Fruit fly (Drosophila melanogaster): ENCODE results near the gene Cyp4e3.

The Cyp4e3 gene

DNA sequence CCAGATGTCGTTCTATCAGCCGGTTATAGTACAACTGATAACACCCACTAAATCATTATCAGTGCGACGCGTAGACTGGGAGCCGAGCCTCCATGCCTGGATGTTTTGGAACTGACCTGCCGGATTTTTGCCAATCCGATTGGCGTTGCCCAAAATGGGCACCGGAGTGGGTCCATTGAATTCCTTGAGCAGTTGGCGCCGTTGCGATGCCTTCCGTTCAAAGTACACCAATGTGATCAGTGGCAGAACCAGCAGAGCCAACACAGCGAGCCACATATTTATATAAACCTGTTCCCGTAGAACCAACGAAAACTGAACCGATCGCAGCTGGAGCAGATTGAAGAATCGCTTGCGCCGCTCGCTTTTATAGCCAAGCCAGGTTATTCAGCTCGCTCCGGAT lies at the start of gene Cyp4e3:
Gene Cyp4e3, minus strand, starts transcription at position 327 of the 400 bp plus-strand sequence.
- no peak for TF ChIP-seq CG17801 (GFP tag; optimal IDR thresholded peaks at IDR 0.05; ENCODE audit: partially characterized antibody)

DNA sequence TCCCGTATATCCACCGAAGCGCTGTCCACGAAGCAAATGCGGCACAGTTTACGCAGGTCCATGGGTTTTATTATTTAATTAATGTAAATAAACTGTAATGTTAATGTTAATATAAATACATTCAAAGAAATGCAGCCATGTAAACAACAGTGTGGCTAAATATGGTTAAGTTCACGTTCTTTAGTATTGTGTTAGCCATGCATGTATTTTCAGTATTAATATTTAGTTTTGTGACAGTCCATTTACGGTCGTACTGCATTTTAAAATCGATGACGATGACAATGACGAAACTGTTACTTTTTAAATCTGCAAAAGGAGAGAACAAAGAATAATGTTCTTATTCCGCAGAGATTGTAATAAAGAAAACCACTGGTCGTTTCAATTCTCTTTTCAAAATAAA lies 43.1 kb upstream of the Cyp4e3 start, which contains the start of gene CG13123:
Gene CG13123, minus strand, starts transcription at position 163 of the 400 bp plus-strand sequence.
- no peak for TF ChIP-seq CG17801 (GFP tag; optimal IDR thresholded peaks at IDR 0.05; ENCODE audit: partially characterized antibody)

DNA sequence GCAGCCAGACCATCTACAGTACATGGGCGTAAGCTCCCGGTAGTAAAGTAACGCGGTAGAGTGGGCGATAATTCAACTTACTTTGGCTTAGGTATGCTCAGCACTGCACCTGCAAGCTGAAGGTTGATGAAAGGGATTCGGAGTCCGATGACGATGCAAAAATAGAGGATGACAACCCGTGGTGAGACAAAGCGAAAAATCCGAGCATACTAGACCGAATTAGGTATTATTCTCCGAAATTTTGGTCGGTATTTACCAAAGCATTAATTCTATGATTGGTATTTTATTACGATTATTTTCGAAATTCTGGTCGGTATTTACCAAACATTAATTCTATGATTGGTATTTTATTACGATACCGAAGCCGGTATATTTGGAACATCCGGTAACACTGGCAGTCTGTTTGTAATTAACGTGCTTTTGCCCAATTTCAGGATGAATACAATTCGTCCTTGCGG lies 40.7 kb upstream of the Cyp4e3 start, which contains the start of gene CG4036:
Gene CG4036, plus strand, starts transcription at position 348 of the 458 bp plus-strand sequence.
- TF ChIP-seq CG17801 (GFP tag; optimal IDR thresholded peaks at IDR 0.05; ENCODE audit: partially characterized antibody), result peak; percentile 53

DNA sequence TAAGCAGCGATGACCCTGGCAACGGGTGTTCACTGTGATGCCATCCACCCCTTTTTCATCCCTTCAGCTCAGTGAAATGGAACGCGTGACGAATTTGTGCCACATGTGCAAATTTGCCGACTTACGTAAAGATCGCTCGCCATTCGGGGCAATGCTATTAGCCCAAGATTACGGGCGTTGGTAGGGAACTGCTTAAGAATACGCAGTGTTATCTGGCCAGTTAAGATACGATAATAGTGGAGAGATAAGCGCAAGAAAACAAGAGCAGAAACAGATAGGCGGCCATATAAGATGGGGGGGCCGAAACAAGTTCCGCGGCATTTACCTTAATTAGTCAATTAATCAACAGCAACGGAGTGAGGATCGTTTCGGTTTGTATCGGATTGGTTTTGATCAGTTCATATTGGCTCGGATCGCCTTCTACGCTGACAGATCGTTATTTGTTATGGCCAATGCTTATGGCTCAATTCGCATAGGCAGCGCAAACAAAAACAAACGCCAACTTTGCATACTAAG lies 36.1 kb upstream of the Cyp4e3 start:
- TF ChIP-seq CG17801 (GFP tag; optimal IDR thresholded peaks at IDR 0.05; ENCODE audit: partially characterized antibody), result no peak

DNA sequence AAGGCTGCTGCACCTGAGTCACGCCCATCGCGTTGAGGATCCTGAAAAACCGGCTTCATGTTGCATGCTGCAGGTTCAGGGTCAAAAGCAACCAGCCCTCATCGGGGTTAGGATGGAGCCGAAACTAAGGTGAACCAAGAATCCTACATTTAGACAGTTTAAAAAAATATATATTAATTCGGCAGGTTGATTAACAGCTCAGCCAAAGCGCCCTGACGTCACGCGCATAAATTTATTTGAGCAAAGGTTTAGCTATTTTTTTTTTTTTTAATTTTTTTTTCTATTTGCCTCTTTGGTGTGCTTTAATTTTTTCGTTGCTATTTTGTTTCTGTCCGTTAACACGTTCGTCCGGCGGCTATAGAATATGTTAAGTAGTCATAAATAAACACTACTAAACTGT lies 34.6 kb upstream of the Cyp4e3 start:
- TF ChIP-seq CG17801 (GFP tag; optimal IDR thresholded peaks at IDR 0.05; ENCODE audit: partially characterized antibody), result no peak

DNA sequence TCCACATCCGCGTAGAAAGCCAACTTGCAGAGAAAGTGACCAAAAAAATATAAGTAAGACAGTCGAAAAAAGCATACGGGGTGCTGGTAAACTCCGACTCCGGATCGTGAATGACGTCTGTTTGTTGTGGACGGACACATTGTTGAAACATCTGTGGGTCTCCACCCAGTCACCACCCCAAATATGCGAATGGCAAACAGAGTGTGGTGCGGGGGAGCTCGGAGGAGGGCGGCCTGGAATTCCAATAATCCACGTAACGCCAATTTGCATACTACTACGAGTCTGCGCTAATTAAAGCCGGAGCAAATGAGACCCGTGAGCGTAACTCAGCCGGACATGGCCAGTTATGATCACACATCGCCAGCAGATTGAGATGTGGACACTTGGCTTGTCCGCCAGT lies 33.3 kb upstream of the Cyp4e3 start:
- TF ChIP-seq CG17801 (GFP tag; optimal IDR thresholded peaks at IDR 0.05; ENCODE audit: partially characterized antibody), result no peak

DNA sequence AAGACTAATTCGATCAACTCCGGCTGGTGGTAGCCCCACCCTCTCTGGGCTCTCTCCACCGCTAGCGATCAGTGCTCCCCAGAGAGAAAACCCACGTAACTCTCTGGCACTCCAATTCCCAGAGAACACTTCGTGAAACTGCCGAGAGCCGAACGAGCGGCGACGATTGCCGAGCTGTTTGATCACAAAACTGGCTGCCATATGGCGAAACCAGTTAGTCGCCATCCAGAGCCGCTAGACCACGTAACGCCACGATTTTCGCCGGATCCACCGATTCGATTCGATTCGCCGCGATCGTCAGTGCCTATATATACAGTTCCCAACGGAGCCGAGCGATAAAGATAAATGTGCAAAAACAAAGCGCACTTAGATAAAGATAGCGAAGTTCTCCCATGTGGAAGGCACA lies 32.3 kb upstream of the Cyp4e3 start, which contains the start of gene IP3K1:
Gene IP3K1, plus strand, starts transcription at position 209 of the 406 bp plus-strand sequence.
- TF ChIP-seq CG17801 (GFP tag; optimal IDR thresholded peaks at IDR 0.05; ENCODE audit: partially characterized antibody), result peak; percentile 85

DNA sequence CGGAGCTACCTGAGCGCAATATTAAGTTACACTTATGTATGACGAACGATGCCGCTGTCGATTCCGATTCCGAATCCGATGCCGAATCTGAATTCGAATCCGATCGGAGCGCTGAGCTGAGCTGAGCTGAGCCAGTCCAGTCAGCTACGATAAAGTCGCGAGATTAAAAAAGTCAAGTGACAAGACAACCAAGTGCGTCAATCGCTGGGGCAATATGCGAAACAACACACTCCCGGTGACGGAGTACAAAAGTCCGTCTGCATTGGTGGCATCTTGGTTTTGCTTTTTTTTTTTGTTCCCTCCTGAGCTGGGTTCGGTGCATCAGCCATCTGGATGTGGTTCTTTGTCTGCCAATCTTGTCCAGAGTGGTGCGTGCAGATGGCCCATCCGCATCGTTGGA lies 29.9 kb upstream of the Cyp4e3 start:
- TF ChIP-seq CG17801 (GFP tag; optimal IDR thresholded peaks at IDR 0.05; ENCODE audit: partially characterized antibody), result no peak

DNA sequence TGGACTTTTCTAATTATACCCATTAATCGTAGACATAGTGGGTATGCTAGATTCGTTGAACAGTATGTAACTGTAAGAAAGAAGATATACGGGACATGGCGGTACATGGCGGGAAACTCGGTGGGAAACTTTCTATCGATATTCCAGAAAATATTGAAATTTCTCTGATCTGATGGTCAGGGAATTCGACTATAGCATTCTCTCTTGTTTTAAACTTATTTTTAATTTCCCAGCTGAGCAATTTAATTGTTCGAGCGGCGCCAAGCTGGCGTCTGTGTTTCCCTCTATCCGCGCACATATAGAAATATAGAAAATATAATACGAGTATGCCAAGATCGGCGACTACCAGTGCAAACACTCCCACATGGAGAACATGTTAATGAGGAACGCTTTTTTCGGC lies 29.3 kb upstream of the Cyp4e3 start:
- TF ChIP-seq CG17801 (GFP tag; optimal IDR thresholded peaks at IDR 0.05; ENCODE audit: partially characterized antibody), result peak; percentile 17

DNA sequence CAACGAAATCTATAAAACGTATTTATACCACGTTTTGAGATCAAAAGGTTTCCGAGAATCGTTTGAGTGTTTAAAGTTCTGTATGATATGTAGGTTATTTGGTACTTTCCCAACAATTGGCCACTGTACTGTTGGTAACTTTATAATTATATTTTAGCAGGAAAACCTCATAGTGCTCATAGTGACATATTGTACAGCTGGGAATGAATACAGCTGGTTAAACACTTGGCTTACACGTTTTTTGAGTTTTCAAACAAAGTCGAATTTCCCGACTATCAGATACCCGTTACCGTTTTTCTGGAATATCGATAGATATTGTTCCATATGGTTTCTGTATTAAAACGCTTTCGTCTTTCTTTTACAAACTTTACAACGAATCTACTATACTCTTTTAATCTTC lies 28.5 kb upstream of the Cyp4e3 start:
- no peak for TF ChIP-seq CG17801 (GFP tag; optimal IDR thresholded peaks at IDR 0.05; ENCODE audit: partially characterized antibody)

DNA sequence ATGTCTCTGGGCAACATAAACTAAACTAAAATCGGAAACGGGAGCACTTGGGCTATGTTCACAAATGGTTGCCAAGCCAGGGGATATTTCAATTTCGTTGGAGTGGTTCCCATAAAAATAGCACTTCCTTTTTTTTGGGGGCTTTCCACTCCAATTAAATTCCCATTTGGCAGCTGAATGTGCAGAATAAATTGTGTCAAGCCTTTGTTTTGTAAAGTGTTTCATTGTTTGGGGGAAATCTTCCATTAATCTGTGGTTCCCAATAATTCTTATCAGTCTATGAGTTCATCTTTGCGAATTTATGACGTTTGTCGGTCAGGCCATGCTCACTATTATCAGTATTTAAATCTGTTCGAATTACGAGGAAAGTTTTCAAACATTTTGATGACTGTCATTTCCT lies 28.1 kb upstream of the Cyp4e3 start:
- no peak for TF ChIP-seq CG17801 (GFP tag; optimal IDR thresholded peaks at IDR 0.05; ENCODE audit: partially characterized antibody)

DNA sequence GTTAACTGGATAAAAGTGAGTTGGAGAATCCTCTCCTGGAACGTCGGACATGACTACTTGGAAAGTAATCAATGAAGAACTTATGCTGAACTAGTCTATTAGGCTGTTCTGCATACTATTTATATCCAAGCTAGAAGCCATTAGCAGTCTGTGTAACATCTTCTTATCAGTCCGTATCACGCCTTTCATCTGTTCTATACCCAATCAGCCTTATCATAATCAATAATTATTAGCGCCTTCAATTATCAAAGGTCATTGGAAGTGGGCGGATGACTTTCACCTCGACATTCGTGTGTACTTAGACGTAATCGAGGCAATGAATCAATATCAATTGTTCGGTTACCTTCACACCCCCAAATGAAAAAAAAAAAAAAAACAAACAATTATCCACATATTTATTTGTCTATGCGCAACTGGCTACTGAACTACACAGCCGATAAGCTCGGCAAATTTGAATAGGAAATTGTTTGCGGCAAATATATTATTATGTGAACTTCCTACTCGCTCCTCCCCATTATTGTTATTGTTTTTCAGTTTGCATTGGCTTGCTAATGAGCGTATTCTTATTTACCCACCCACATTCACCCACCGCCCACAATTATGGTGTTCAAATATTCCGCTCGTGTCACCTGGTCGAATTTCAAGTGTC lies 25.2 kb upstream of the Cyp4e3 start, which contains the start of the genes ppk11 and ppk16:
Gene ppk11, minus strand, starts transcription at position 51 of the 649 bp plus-strand sequence.
Gene ppk16, minus strand, starts transcription at position 51 of the 649 bp plus-strand sequence.
- TF ChIP-seq CG17801 (GFP tag; optimal IDR thresholded peaks at IDR 0.05; ENCODE audit: partially characterized antibody), result no peak

DNA sequence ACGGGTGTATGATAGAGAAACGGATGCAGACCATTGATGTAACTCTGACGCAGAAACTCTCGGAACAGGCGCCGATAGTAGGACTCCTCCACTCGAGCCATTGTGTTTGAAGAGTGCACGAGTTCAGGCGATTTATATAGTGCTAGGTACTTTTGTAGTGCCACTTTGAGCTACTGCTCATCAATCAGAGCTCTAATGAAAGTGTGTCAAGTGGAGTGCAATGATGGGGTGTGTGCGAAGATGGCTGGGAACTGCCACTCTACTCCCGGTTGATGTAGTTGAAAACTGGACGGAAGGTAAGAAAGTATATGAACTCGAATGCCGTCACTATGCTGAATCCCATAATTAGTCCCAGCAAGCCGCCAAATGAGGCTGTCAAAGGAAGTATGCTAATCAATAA lies 21.0 kb upstream of the Cyp4e3 start, which contains the start of gene ppk18:
Gene ppk18, minus strand, starts transcription at position 101 of the 400 bp plus-strand sequence.
- no peak for TF ChIP-seq CG17801 (GFP tag; optimal IDR thresholded peaks at IDR 0.05; ENCODE audit: partially characterized antibody)

DNA sequence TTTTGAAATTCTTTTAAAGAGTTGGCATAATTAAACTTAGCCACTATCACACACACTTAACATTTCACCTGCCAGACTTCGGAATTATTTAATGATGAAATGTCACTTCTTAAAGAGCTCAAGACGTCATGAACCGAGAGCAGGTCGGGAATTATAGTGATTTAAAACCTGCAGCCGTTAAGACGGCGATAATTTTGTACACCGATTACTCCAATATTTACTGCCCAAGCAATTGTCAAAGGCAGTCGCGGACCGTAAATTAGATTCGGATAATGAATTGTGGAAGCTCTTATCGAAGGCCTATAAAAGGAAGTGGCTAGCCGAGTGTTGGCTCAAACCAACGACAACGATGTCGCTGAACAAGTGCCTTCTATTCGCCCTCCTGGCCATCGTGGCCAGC lies 18.9 kb upstream of the Cyp4e3 start, which contains the start of gene CG17633:
Gene CG17633, plus strand, starts transcription at position 326 of the 400 bp plus-strand sequence.
- no peak for TF ChIP-seq CG17801 (GFP tag; optimal IDR thresholded peaks at IDR 0.05; ENCODE audit: partially characterized antibody)

DNA sequence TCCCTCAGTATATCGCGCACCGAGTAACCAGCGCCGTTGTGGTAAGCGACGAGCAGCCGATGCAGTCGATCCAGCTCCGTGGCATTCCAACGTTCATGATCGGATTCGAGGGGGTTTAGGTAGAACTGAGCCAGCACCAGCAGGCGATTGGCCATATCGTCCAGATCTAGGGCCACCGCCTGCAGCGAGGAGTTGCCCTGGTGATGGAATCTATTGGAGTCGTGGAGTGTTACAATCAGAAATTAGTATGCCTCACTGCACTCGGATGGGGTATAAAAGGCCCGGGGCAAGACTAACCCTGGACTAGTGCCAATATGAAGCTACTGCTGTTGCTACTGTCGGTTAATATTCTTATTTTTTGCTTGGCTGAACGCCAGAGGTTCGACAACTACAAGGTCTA lies 16.9 kb upstream of the Cyp4e3 start, which contains the start of gene CG4017:
Gene CG4017, plus strand, starts transcription at position 301 of the 400 bp plus-strand sequence.
- TF ChIP-seq CG17801 (GFP tag; optimal IDR thresholded peaks at IDR 0.05; ENCODE audit: partially characterized antibody), result no peak
